Worm (Caenorhabditis elegans) whole organism, L4 larva: Measurements from ENCODE around the gene daf-12.

ENCODE experiments used
- D1046.2 ChIP-seq: fragments of 200-800 bp; sonication (Bioruptor generic); IDR thresholded peaks from 2 replicates; pipeline ENCODE4 v1.3.6; 2022; ENCODE audit warnings: missing genetic modification characterization, missing compliant biosample characterization
- F10B5.3 ChIP-seq: sonication (generic microtip); optimal IDR thresholded peaks from 2 replicates; lab custom pipeline; 2016; ENCODE audit warnings: mild to moderate bottlenecking, missing genetic modification characterization, missing compliant biosample characterization
- F26F4.8 ChIP-seq: fragments of 200-800 bp; sonication (Bioruptor generic); conservative IDR thresholded peaks from 2 replicates; pipeline ENCODE4 v1.3.6; 2022; ENCODE audit warnings: missing genetic modification characterization, missing compliant biosample characterization
- F37D6.2 ChIP-seq: sonication (generic microtip); optimal IDR thresholded peaks from 2 replicates; lab custom pipeline; 2016; ENCODE audit warnings: mild to moderate bottlenecking, missing genetic modification characterization, missing compliant biosample characterization
- R02D3.7 ChIP-seq: fragments of 150-350 bp; sonication (generic microtip); optimal IDR thresholded peaks from 3 replicates; lab custom pipeline; 2014; ENCODE audit warnings: missing biosample characterization, missing genetic modification characterization
- T20F7.1 ChIP-seq: fragments of 200-800 bp; sonication (Bioruptor generic); optimal IDR thresholded peaks from 2 replicates; lab custom pipeline; 2018; ENCODE audit warnings: mild to moderate bottlenecking, missing genetic modification characterization, missing compliant biosample characterization
- T26A8.4 ChIP-seq: fragments of 200-800 bp; sonication (Bioruptor generic); IDR thresholded peaks from 2 replicates; pipeline ENCODE4 v1.3.6; 2022; ENCODE audit warnings: missing genetic modification characterization, missing compliant biosample characterization
- Y48G9A.11 ChIP-seq: fragments of 200-800 bp; sonication (Bioruptor generic); IDR thresholded peaks from 2 replicates; pipeline ENCODE4 v1.3.6; 2022; ENCODE audit warnings: missing genetic modification reagents, missing genetic modification characterization, missing compliant biosample characterization
- Y75B8A.6 ChIP-seq: fragments of 200-800 bp; sonication (Bioruptor generic); IDR thresholded peaks from 2 replicates; pipeline ENCODE4 v1.3.6; 2022; ENCODE audit warnings: missing genetic modification reagents, missing genetic modification characterization, missing compliant biosample characterization
- ama-1 ChIP-seq: fragments of 150-350 bp; optimal IDR thresholded peaks from 2 replicates; lab custom pipeline; 2014; ENCODE audit warnings: inconsistent platforms, mixed read lengths
- arid-1 ChIP-seq: fragments of 200-800 bp; sonication (Bioruptor generic); conservative IDR thresholded peaks from 2 replicates; pipeline ENCODE4 v1.3.6; 2022; ENCODE audit warnings: missing genetic modification reagents, missing genetic modification characterization, missing compliant biosample characterization
- ceh-20 ChIP-seq: fragments of 200-800 bp; sonication (Bioruptor generic); IDR thresholded peaks from 2 replicates; pipeline ENCODE4 v1.3.6; 2022; ENCODE audit warnings: missing genetic modification reagents, missing genetic modification characterization, missing compliant biosample characterization
- ceh-44 ChIP-seq: fragments of 200-800 bp; sonication (Bioruptor generic); IDR thresholded peaks from 2 replicates; pipeline ENCODE4 v1.3.6; 2022; ENCODE audit warnings: missing genetic modification reagents, missing genetic modification characterization, missing compliant biosample characterization
- ceh-62 ChIP-seq: sonication (generic microtip); optimal IDR thresholded peaks from 2 replicates; lab custom pipeline; 2017; ENCODE audit warnings: missing biosample characterization, missing genetic modification characterization
- ceh-82 ChIP-seq: sonication (generic microtip); optimal IDR thresholded peaks from 2 replicates; lab custom pipeline; 2017; ENCODE audit warnings: missing biosample characterization, missing genetic modification characterization
- cey-2 ChIP-seq: sonication (generic microtip); optimal IDR thresholded peaks from 3 replicates; lab custom pipeline; 2017; ENCODE audit warnings: missing genetic modification characterization, mild to moderate bottlenecking, missing compliant biosample characterization, antibody characterized with exemption, borderline replicate concordance; ENCODE audit not compliant: insufficient read depth
- daf-8 ChIP-seq: fragments of 200-800 bp; sonication (Bioruptor generic); IDR thresholded peaks from 2 replicates; pipeline ENCODE4 v1.3.6; 2022; ENCODE audit warnings: missing genetic modification characterization, missing compliant biosample characterization
- dmd-8 ChIP-seq: fragments of 200-800 bp; sonication (Bioruptor generic); IDR thresholded peaks from 2 replicates; pipeline ENCODE4 v1.3.6; 2022; ENCODE audit warnings: missing genetic modification characterization, missing compliant biosample characterization
- dpl-1 ChIP-seq: fragments of 150-350 bp; optimal IDR thresholded peaks from 2 replicates; lab custom pipeline; 2014; ENCODE audit warnings: missing biosample characterization, missing genetic modification reagents, missing genetic modification characterization
- duxl-1 ChIP-seq: sonication (generic microtip); optimal IDR thresholded peaks from 2 replicates; lab custom pipeline; 2016; ENCODE audit warnings: mild to moderate bottlenecking, missing genetic modification characterization, moderate library complexity, missing compliant biosample characterization; ENCODE audit not compliant: poor library complexity
- dve-1 ChIP-seq: sonication (generic microtip); optimal IDR thresholded peaks from 2 replicates; lab custom pipeline; 2017; ENCODE audit warnings: antibody characterized with exemption, mild to moderate bottlenecking, missing genetic modification characterization, missing compliant biosample characterization; ENCODE audit not compliant: insufficient read depth
- egl-27 ChIP-seq: sonication (generic microtip); optimal IDR thresholded peaks from 3 replicates; lab custom pipeline; 2017; ENCODE audit warnings: missing biosample characterization, missing genetic modification reagents, missing genetic modification characterization
- egl-43 ChIP-seq: fragments of 200-800 bp; sonication (Bioruptor generic); IDR thresholded peaks from 2 replicates; pipeline ENCODE4 v1.3.6; 2022; ENCODE audit warnings: missing genetic modification reagents, missing genetic modification characterization, missing compliant biosample characterization
- fos-1 ChIP-seq: fragments of 150-350 bp; optimal IDR thresholded peaks from 2 replicates; lab custom pipeline; 2014; ENCODE audit warnings: missing biosample characterization, missing genetic modification characterization
- hlh-11 ChIP-seq: fragments of 200-800 bp; sonication (Bioruptor generic); optimal IDR thresholded peaks from 2 replicates; lab custom pipeline; 2018; ENCODE audit warnings: mild to moderate bottlenecking, missing genetic modification characterization, missing compliant biosample characterization
- hlh-30 ChIP-seq: sonication (generic microtip); optimal IDR thresholded peaks from 2 replicates; lab custom pipeline; 2017; ENCODE audit warnings: antibody characterized with exemption, mild to moderate bottlenecking, missing genetic modification characterization, missing compliant biosample characterization; ENCODE audit not compliant: insufficient read depth
- lin-1 ChIP-seq: fragments of 200-800 bp; sonication (Bioruptor generic); IDR thresholded peaks from 2 replicates; pipeline ENCODE4 v1.3.6; 2022; ENCODE audit warnings: missing genetic modification reagents, missing genetic modification characterization, missing compliant biosample characterization
- lin-29 ChIP-seq: fragments of 200-800 bp; sonication (Bioruptor generic); IDR thresholded peaks from 2 replicates; pipeline ENCODE4 v1.3.6; 2022; ENCODE audit warnings: missing genetic modification reagents, missing genetic modification characterization, missing compliant biosample characterization
- lin-39 ChIP-seq: fragments of 150-350 bp; optimal IDR thresholded peaks from 2 replicates; lab custom pipeline; 2014; ENCODE audit warnings: missing biosample characterization, missing genetic modification reagents, missing genetic modification characterization
- lir-3 ChIP-seq: sonication (generic microtip); optimal IDR thresholded peaks from 2 replicates; lab custom pipeline; 2016; ENCODE audit warnings: mild to moderate bottlenecking, missing genetic modification characterization, missing compliant biosample characterization
- lsy-2 ChIP-seq, 2 experiments: fragments of 150-350 bp in 1 of 2; sonication (generic microtip) in 1 of 2; optimal IDR thresholded peaks; 2 replicates each; lab custom pipeline; 2014 to 2017; ENCODE audit warnings: missing biosample characterization in 2 of 2, missing genetic modification characterization in 2 of 2
- madf-5 ChIP-seq, 2 experiments: fragments of 200-800 bp; sonication (Bioruptor generic); IDR thresholded peaks; 2 replicates each; pipeline ENCODE4 v1.3.6; 2022; ENCODE audit warnings: missing compliant biosample characterization in 2 of 2, missing genetic modification characterization in 2 of 2
- mdl-1 ChIP-seq, 2 experiments: fragments of 150-350 bp in 1 of 2; sonication (generic microtip) in 1 of 2; optimal IDR thresholded peaks; 2 replicates each; lab custom pipeline; 2014 to 2017; ENCODE audit warnings: missing biosample characterization in 2 of 2, missing genetic modification characterization in 2 of 2
- mxl-3 ChIP-seq: fragments of 200-800 bp; sonication (Bioruptor generic); optimal IDR thresholded peaks from 2 replicates; lab custom pipeline; 2018; ENCODE audit warnings: mild to moderate bottlenecking, missing genetic modification characterization, missing compliant biosample characterization
- nhr-10 ChIP-seq: fragments of 150-350 bp; optimal IDR thresholded peaks from 2 replicates; lab custom pipeline; 2014; ENCODE audit warnings: missing biosample characterization, missing genetic modification characterization
- nhr-28 ChIP-seq: fragments of 150-350 bp; optimal IDR thresholded peaks from 2 replicates; lab custom pipeline; 2014; ENCODE audit warnings: missing biosample characterization, missing genetic modification characterization
- nhr-48 ChIP-seq: sonication (generic microtip); optimal IDR thresholded peaks from 2 replicates; lab custom pipeline; 2016; ENCODE audit warnings: mild to moderate bottlenecking, missing genetic modification characterization, missing compliant biosample characterization
- nhr-77 ChIP-seq: fragments of 150-350 bp; optimal IDR thresholded peaks from 2 replicates; lab custom pipeline; 2014; ENCODE audit warnings: missing biosample characterization, missing genetic modification characterization
- php-3 ChIP-seq: fragments of 200-800 bp; sonication (Bioruptor generic); IDR thresholded peaks from 2 replicates; pipeline ENCODE4 v1.3.6; 2022; ENCODE audit warnings: missing genetic modification reagents, missing genetic modification characterization, missing compliant biosample characterization
- saeg-2 ChIP-seq: fragments of 200-800 bp; sonication (Bioruptor generic); IDR thresholded peaks from 2 replicates; pipeline ENCODE4 v1.3.6; 2022; ENCODE audit warnings: missing genetic modification reagents, missing genetic modification characterization, missing compliant biosample characterization
- set-16 ChIP-seq: fragments of 200-800 bp; sonication (Bioruptor generic); IDR thresholded peaks from 2 replicates; pipeline ENCODE4 v1.3.6; 2022; ENCODE audit warnings: missing genetic modification reagents, missing genetic modification characterization, missing compliant biosample characterization
- skn-1 ChIP-seq: fragments of 150-350 bp; optimal IDR thresholded peaks from 2 replicates; lab custom pipeline; 2014; ENCODE audit warnings: missing biosample characterization, missing genetic modification characterization
- snpc-4 ChIP-seq: fragments of 150-350 bp; optimal IDR thresholded peaks from 2 replicates; lab custom pipeline; 2014; ENCODE audit warnings: missing biosample characterization, missing genetic modification characterization
- tag-97 ChIP-seq: fragments of 200-800 bp; sonication (Bioruptor generic); IDR thresholded peaks from 2 replicates; pipeline ENCODE4 v1.3.6; 2022; ENCODE audit warnings: missing genetic modification characterization, missing compliant biosample characterization
- unc-39 ChIP-seq: sonication (generic microtip); optimal IDR thresholded peaks from 2 replicates; lab custom pipeline; 2017; ENCODE audit warnings: missing biosample characterization, missing genetic modification characterization
- zfp-2 ChIP-seq: sonication (generic microtip); optimal IDR thresholded peaks from 2 replicates; lab custom pipeline; 2016; ENCODE audit warnings: mild to moderate bottlenecking, missing genetic modification characterization, missing compliant biosample characterization
- zip-11 ChIP-seq: fragments of 200-800 bp; sonication (Bioruptor generic); IDR thresholded peaks from 2 replicates; pipeline ENCODE4 v1.3.6; 2022; ENCODE audit warnings: missing genetic modification characterization, missing compliant biosample characterization
- ztf-7 ChIP-seq: fragments of 150-350 bp; optimal IDR thresholded peaks from 2 replicates; lab custom pipeline; 2014; ENCODE audit warnings: missing biosample characterization, missing genetic modification characterization

daf-12 gene

ce11 chrX:10678081-10678736 is 42.5 kb downstream of the daf-12 start (continued):
- TF ChIP-seq saeg-2 (GFP tag; lab: Robert Waterston, UW) (no peak), F37D6.2 (tag; lab: Kevin White, UChicago) (no peak), ztf-7 (tag; lab: Kevin White, UChicago) (no peak), fos-1 (tag; lab: Kevin White, UChicago) (no peak), ceh-44 (GFP tag; lab: Robert Waterston, UW) (no peak), mxl-3 (GFP tag; lab: Kevin White, UChicago) (no peak), cey-2 (no peak), snpc-4 (tag; lab: Kevin White, UChicago) (no peak), lin-1 (GFP tag; lab: Robert Waterston, UW) (no peak), unc-39 (tag; lab: Kevin White, UChicago) (no peak), T26A8.4 (no peak; the same call in 1 of the 2 replicates), skn-1 (tag; lab: Kevin White, UChicago) (no peak), lsy-2 (tag; optimal IDR thresholded peaks at IDR 0.05; lab: Kevin White, UChicago) (peak in 1 of 2 experiments; percentile 61), Y48G9A.11 (GFP tag; lab: Robert Waterston, UW) (no peak), lin-39 (no peak), set-16 (no peak), madf-5 (GFP tag; IDR thresholded peaks at IDR 0.05; lab: Robert Waterston, UW) (no peak), T20F7.1 (no peak)

- TF ChIP-seq arid-1 (no peak), madf-5 (GFP tag; IDR thresholded peaks at IDR 0.05; lab: Robert Waterston, UW) (no peak), set-16 (no peak), fos-1 (tag; lab: Kevin White, UChicago) (no peak), lin-39 (no peak), ceh-44 (GFP tag; lab: Robert Waterston, UW) (no peak), php-3 (GFP tag; lab: Robert Waterston, UW) (no peak), F26F4.8 (GFP tag; lab: Robert Waterston, UW) (no peak), ceh-20 (GFP tag; lab: Robert Waterston, UW) (no peak), lin-1 (GFP tag; lab: Robert Waterston, UW) (no peak), tag-97 (GFP tag; lab: Robert Waterston, UW) (no peak), lin-29 (GFP tag; lab: Robert Waterston, UW) (no peak), dve-1 (peak; percentile 50), nhr-77 (peak; percentile 64), ceh-82 (tag; lab: Kevin White, UChicago) (no peak), nhr-28 (peak; percentile 90), D1046.2 (GFP tag; lab: Robert Waterston, UW) (no peak), lir-3 (tag; lab: Kevin White, UChicago) (no peak), Y75B8A.6 (no peak), dpl-1 (GFP tag; lab: Kevin White, UChicago) (peak; percentile 38), skn-1 (tag; lab: Kevin White, UChicago) (no peak), R02D3.7 (tag; lab: Kevin White, UChicago) (no peak), egl-27 (no peak), hlh-11 (tag; lab: Kevin White, UChicago) (peak; percentile 87), nhr-48 (tag; lab: Kevin White, UChicago) (no peak), nhr-10 (tag; lab: Kevin White, UChicago) (no peak), ceh-62 (tag; lab: Kevin White, UChicago) (no peak), T20F7.1 (no peak), zip-11 (GFP tag; lab: Robert Waterston, UW) (no peak), F10B5.3 (tag; lab: Kevin White, UChicago) (no peak), egl-43 (GFP tag; lab: Robert Waterston, UW) (no peak), hlh-30 (tag; lab: Kevin White, UChicago) (peak; percentile 94), duxl-1 (tag; lab: Kevin White, UChicago) (no peak), zfp-2 (tag; lab: Kevin White, UChicago) (no peak), saeg-2 (GFP tag; lab: Robert Waterston, UW) (no peak), T26A8.4 (no peak), mdl-1 (tag; optimal IDR thresholded peaks at IDR 0.05; lab: Kevin White, UChicago) (peak in 1 of 2 experiments; percentile 25), dmd-8 (no peak), ama-1 (no peak), daf-8 (no peak)
These were observed 43.5 kb downstream of the daf-12 start for ce11 chrX:10679193-10679592.
